Worm (Caenorhabditis elegans): ENCODE results near the gene Y38F1A.4.

Gene Y38F1A.4

DNA sequence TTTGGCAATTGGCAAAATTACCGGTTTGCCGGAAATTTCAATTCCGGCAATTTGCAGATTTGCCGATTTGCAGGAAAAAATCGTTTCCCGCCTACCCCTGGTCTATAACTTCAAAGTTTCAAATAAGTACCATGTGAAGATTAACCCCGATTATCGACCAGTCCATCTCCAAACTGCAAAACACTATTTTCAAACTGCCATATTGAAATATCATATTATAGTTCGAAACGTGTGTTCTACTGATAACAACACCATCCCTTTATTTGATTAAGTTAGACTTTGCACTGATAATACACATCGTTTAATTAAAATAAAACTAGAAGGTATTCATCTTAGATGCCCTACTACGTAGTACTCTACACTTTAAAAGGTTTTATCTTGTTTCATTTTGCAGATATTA lies 39.4 kb downstream of the Y38F1A.4 start:
- TF ChIP-seq unc-62 (GFP tag; optimal IDR thresholded peaks at IDR 0.05 in 1 of 2) (peak in 1 of 2 experiments; percentile 87), unc-62 (tag; optimal IDR thresholded peaks at IDR 0.05) (no peak), tag-97 (GFP tag; IDR thresholded peaks at IDR 0.05) (no peak), dpl-1 (GFP tag; optimal IDR thresholded peaks at IDR 0.05) (no peak), fos-1 (tag; optimal IDR thresholded peaks at IDR 0.05) (no peak), Y5F2A.4 (GFP tag; optimal IDR thresholded peaks at IDR 0.05) (no peak), dmd-9 (GFP tag; IDR thresholded peaks at IDR 0.05) (no peak), pqm-1 (tag; optimal IDR thresholded peaks at IDR 0.05) (peak; percentile 44)

DNA sequence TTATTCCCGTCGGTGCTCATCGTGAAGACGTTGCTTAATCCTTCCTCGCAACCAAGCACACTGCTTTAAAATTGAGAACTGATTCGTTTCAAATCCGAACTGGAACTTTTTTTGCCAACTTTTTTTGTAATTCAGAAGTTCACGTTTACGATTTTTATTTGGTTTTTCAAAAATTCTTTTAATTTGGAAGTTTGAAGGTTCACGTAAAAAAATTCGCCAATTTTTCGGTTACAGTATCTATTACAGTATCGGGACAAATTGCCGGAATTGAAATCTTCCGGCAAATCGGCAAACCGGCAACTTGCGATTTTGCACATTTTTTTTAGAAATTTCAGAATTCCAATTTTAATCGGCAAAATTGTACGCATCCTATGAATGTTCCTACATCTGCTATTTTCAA lies 41.3 kb downstream of the Y38F1A.4 start, which contains the start of gene F58G1.3:
F58G1.3 (minus strand) TSS at position 101 of the 400 bp plus-strand sequence.
- TF ChIP-seq gei-8 (GFP tag; optimal IDR thresholded peaks at IDR 0.05) (no peak), egl-27 (tag; optimal IDR thresholded peaks at IDR 0.05) (no peak)

DNA sequence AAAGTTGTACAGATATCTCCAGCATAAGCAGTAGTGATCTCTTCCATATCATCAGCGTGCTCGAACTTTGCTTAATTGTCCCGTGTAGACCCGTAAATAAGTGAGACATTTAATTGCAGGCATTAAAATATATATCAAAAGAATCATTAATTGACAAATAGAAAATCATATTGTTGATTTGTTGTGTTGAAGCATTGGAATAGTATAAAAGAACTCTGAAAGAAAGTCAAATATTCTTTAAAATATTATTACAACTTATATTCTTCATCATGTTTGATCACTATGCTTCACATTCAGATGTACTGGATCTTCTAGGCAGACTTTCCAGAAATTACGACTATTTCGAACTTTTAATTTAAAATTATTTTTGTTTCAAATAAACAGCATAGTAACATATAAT lies 44.0 kb downstream of the Y38F1A.4 start, which contains the start of gene F58G1.8:
F58G1.8 (minus strand) TSS at position 101 of the 400 bp plus-strand sequence.
- no peak for TF ChIP-seq lin-13 (GFP tag; optimal IDR thresholded peaks at IDR 0.05)
- no peak for TF ChIP-seq unc-62 (GFP tag; optimal IDR thresholded peaks at IDR 0.05 in 1 of 2)
- no peak for TF ChIP-seq unc-62 (tag; optimal IDR thresholded peaks at IDR 0.05)
- TF ChIP-seq nhr-25 (tag; optimal IDR thresholded peaks at IDR 0.05; ENCODE audit: borderline replicate concordance, insufficient read depth): no peak
- TF ChIP-seq Y75B8A.6 (GFP tag; IDR thresholded peaks at IDR 0.05): no peak
- no peak for TF ChIP-seq dve-1 (tag; optimal IDR thresholded peaks at IDR 0.05; ENCODE audit: insufficient read depth)
- no peak for TF ChIP-seq arid-1 (GFP tag; conservative IDR thresholded peaks at IDR 0.05)
- TF ChIP-seq hlh-30 (tag; optimal IDR thresholded peaks at IDR 0.05; ENCODE audit: insufficient read depth): no peak
- TF ChIP-seq R02D3.7 (tag; optimal IDR thresholded peaks at IDR 0.05): no peak
- no peak for TF ChIP-seq lin-29 (GFP tag; IDR thresholded peaks at IDR 0.05)
- no peak for TF ChIP-seq ceh-44 (GFP tag; IDR thresholded peaks at IDR 0.05)
- no peak for TF ChIP-seq spr-1 (tag; optimal IDR thresholded peaks at IDR 0.05)
- TF ChIP-seq nhr-6 (tag; optimal IDR thresholded peaks at IDR 0.05): no peak
- no peak for TF ChIP-seq tag-97 (GFP tag; IDR thresholded peaks at IDR 0.05)
- no peak for TF ChIP-seq nhr-48 (tag; optimal IDR thresholded peaks at IDR 0.05)
- no peak for TF ChIP-seq nhr-10 (tag; optimal IDR thresholded peaks at IDR 0.05)

DNA sequence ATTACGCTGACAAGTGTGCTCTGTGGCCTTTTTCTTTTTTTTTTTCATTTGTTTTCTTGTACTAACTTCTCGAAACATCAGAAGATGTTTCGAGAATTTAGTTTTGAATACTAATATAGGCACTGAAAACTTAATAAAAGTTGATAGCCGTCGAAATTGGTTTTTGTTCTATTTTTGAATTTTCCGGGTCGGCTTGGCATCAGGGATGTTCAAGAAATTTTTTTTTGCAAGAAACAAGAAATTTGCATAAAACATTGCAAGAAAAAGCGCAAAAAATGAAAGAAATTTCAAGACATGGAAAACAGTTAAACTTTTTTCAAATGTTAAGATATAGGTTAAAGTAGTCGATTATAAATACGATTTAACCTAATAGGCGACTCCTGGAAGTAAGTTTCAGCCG lies 46.3 kb downstream of the Y38F1A.4 start:
- TF ChIP-seq ceh-20 (GFP tag; IDR thresholded peaks at IDR 0.05): no peak
- peak; percentile 61 for TF ChIP-seq lin-38 (GFP tag; IDR thresholded peaks at IDR 0.05)
- TF ChIP-seq T26A8.4 (GFP tag; IDR thresholded peaks at IDR 0.05): no peak
- no peak for TF ChIP-seq zag-1 (tag; optimal IDR thresholded peaks at IDR 0.05)
- no peak for TF ChIP-seq nhr-102 (tag; optimal IDR thresholded peaks at IDR 0.05)
- TF ChIP-seq arid-1 (GFP tag; conservative IDR thresholded peaks at IDR 0.05): peak; percentile 67; the same call in 1 of the 2 replicates
- no peak for TF ChIP-seq mdl-1 (tag; optimal IDR thresholded peaks at IDR 0.05)
- peak; percentile 86 for TF ChIP-seq Y48G9A.11 (GFP tag; IDR thresholded peaks at IDR 0.05)

DNA sequence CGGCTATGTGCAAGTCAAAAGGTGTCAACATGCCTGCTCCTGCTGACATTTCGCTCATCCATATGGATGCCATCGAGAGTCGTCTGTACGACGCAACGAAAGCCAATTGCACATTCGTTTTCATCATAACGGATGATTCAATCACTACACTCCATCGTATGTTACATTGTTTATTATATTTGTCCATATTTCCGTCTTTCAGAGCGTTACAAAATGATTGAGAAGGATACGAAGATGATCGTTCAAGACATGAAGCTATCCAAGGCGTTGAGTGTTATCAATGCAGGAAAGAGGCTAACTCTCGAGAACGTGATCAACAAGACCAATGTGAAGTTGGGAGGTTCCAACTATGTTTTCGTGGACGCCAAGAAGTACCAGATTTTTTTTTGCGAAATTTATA lies 48.0 kb downstream of the Y38F1A.4 start:
- TF ChIP-seq unc-62 (GFP tag; optimal IDR thresholded peaks at IDR 0.05 in 1 of 2): peak in 1 of 2 experiments; percentile 98
- no peak for TF ChIP-seq unc-62 (tag; optimal IDR thresholded peaks at IDR 0.05)
- TF ChIP-seq Y105C5A.15 (GFP tag; IDR thresholded peaks at IDR 0.05): no peak
- no peak for TF ChIP-seq mdl-1 (tag; optimal IDR thresholded peaks at IDR 0.05)
- no peak for TF ChIP-seq lin-1 (GFP tag; IDR thresholded peaks at IDR 0.05)
- TF ChIP-seq lin-15B (tag; optimal IDR thresholded peaks at IDR 0.05): no peak

All from whole organism, L4 larva.